Fruit fly (Drosophila melanogaster) whole organism, embryonic: Measurements from ENCODE around the gene holn1.

ENCODE experiments used
- ATbp ChIP-seq: fragments of 200-800 bp; sonication (Bioruptor generic); optimal IDR thresholded peaks from 2 replicates; lab custom pipeline; 2017; ENCODE audit warnings: missing biosample characterization, mild to moderate bottlenecking, missing genetic modification characterization, missing genetic modification reagents
- Atf3 ChIP-seq: fragments of 200-800 bp; sonication (Bioruptor generic); optimal IDR thresholded peaks from 3 replicates; lab custom pipeline; 2016; ENCODE audit warnings: missing biosample characterization, missing genetic modification characterization
- CG1024 ChIP-seq: fragments of 200-800 bp; sonication (Bioruptor generic); IDR thresholded peaks from 2 replicates; pipeline ENCODE4 v1.3.6; 2022; ENCODE audit warnings: missing biosample characterization, missing genetic modification characterization
- CG10274 ChIP-seq: fragments of 200-800 bp; sonication (Bioruptor generic); optimal IDR thresholded peaks from 3 replicates; lab custom pipeline; 2017; ENCODE audit warnings: missing biosample characterization, mild to moderate bottlenecking, missing genetic modification characterization
- CG11398 ChIP-seq: fragments of 200-800 bp; sonication (Bioruptor generic); optimal IDR thresholded peaks from 2 replicates; lab custom pipeline; 2016; ENCODE audit warnings: missing biosample characterization, missing genetic modification characterization
- CG11560 ChIP-seq: fragments of 200-800 bp; sonication (Bioruptor generic); IDR thresholded peaks from 3 replicates; pipeline ENCODE4 v1.3.6; 2022; ENCODE audit warnings: missing biosample characterization, missing genetic modification characterization
- CG11723 ChIP-seq: fragments of 200-800 bp; sonication (Bioruptor generic); optimal IDR thresholded peaks from 2 replicates; lab custom pipeline; 2017; ENCODE audit warnings: missing biosample characterization, mild to moderate bottlenecking, missing genetic modification characterization
- CG12391 ChIP-seq: fragments of 200-800 bp; sonication (Bioruptor generic); optimal IDR thresholded peaks from 3 replicates; lab custom pipeline; 2018; ENCODE audit warnings: missing biosample characterization, mild to moderate bottlenecking, missing genetic modification characterization, moderate library complexity
- CG12769 ChIP-seq: fragments of 200-800 bp; sonication (Bioruptor generic); optimal IDR thresholded peaks from 2 replicates; lab custom pipeline; 2019; ENCODE audit warnings: missing biosample characterization, mild to moderate bottlenecking, missing genetic modification characterization, moderate library complexity
- CG17328 ChIP-seq: fragments of 200-800 bp; sonication (Bioruptor generic); IDR thresholded peaks from 2 replicates; pipeline ENCODE4 v1.3.6; 2022; ENCODE audit warnings: missing biosample characterization, missing genetic modification characterization
- CG17802 ChIP-seq: fragments of 200-800 bp; sonication (Bioruptor generic); optimal IDR thresholded peaks from 2 replicates; lab custom pipeline; 2018; ENCODE audit warnings: missing biosample characterization, mild to moderate bottlenecking, missing genetic modification characterization, moderate library complexity
- CG2129 ChIP-seq: fragments of 200-800 bp; sonication (Bioruptor generic); IDR thresholded peaks from 2 replicates; pipeline ENCODE4 v1.3.6; 2022; ENCODE audit warnings: missing biosample characterization, missing genetic modification characterization; ENCODE audit not compliant: partially characterized antibody
- CG31388 ChIP-seq: fragments of 200-800 bp; sonication (Bioruptor generic); optimal IDR thresholded peaks from 2 replicates; lab custom pipeline; 2016; ENCODE audit warnings: missing biosample characterization, missing genetic modification characterization
- CG3163 ChIP-seq: fragments of 200-800 bp; sonication (Bioruptor generic); optimal IDR thresholded peaks from 3 replicates; lab custom pipeline; 2016; ENCODE audit warnings: missing biosample characterization, missing genetic modification characterization
- CG32532 ChIP-seq: fragments of 200-800 bp; sonication (Bioruptor generic); IDR thresholded peaks from 2 replicates; pipeline ENCODE4 v1.3.6; 2022; ENCODE audit warnings: missing biosample characterization, missing genetic modification characterization
- CG33557 ChIP-seq: fragments of 200-800 bp; sonication (Bioruptor generic); optimal IDR thresholded peaks from 2 replicates; lab custom pipeline; 2019; ENCODE audit warnings: missing biosample characterization, mild to moderate bottlenecking, missing genetic modification characterization, moderate library complexity
- CG3726 ChIP-seq: fragments of 200-800 bp; sonication (Bioruptor generic); IDR thresholded peaks from 3 replicates; pipeline ENCODE4, ENCODE4 v1.3.6; 2022; ENCODE audit warnings: missing biosample characterization, missing genetic modification characterization
- CG6254 ChIP-seq: fragments of 200-800 bp; sonication (Bioruptor generic); optimal IDR thresholded peaks from 3 replicates; lab custom pipeline; 2017; ENCODE audit warnings: mild to moderate bottlenecking, missing biosample characterization, missing genetic modification reagents, missing genetic modification characterization
- CG6689 ChIP-seq: fragments of 200-800 bp; sonication (Bioruptor generic); IDR thresholded peaks from 2 replicates; pipeline ENCODE4 v1.3.6; 2022; ENCODE audit warnings: missing biosample characterization, missing genetic modification characterization
- CG6791 ChIP-seq: fragments of 200-800 bp; sonication (Bioruptor generic); IDR thresholded peaks from 3 replicates; pipeline ENCODE4 v1.3.6; 2022; ENCODE audit warnings: missing biosample characterization, missing genetic modification characterization; ENCODE audit not compliant: partially characterized antibody
- CG6813 ChIP-seq: fragments of 200-800 bp; sonication (Bioruptor generic); optimal IDR thresholded peaks from 2 replicates; lab custom pipeline; 2017; ENCODE audit warnings: missing biosample characterization, missing genetic modification characterization, mild to moderate bottlenecking, moderate library complexity, missing genetic modification reagents
- CG6854 ChIP-seq: fragments of 200-800 bp; sonication (Bioruptor generic); optimal IDR thresholded peaks from 3 replicates; lab custom pipeline; 2017; ENCODE audit warnings: missing biosample characterization, mild to moderate bottlenecking, missing genetic modification characterization
- CG9876 ChIP-seq: fragments of 200-800 bp; sonication (Bioruptor generic); optimal IDR thresholded peaks from 2 replicates; lab custom pipeline; 2016; ENCODE audit warnings: missing biosample characterization, missing genetic modification characterization
- CG9932 ChIP-seq: fragments of 200-800 bp; sonication (Bioruptor generic); IDR thresholded peaks from 2 replicates; pipeline ENCODE4 v1.3.6; 2022; ENCODE audit warnings: missing biosample characterization, missing genetic modification characterization
- Dbx ChIP-seq: fragments of 200-800 bp; sonication (Bioruptor generic); IDR thresholded peaks from 3 replicates; pipeline ENCODE4 v1.3.6; 2022; ENCODE audit warnings: missing biosample characterization, missing genetic modification characterization
- Ets97D ChIP-seq: fragments of 200-800 bp; sonication (Bioruptor generic); optimal IDR thresholded peaks from 3 replicates; lab custom pipeline; 2016; ENCODE audit warnings: missing biosample characterization, missing genetic modification characterization
- GATAe ChIP-seq: fragments of 200-800 bp; sonication (Bioruptor generic); conservative IDR thresholded peaks from 2 replicates; pipeline ENCODE4 v1.3.6; 2022; ENCODE audit warnings: missing biosample characterization, missing genetic modification characterization
- Myb ChIP-seq: fragments of 200-800 bp; sonication (Bioruptor generic); optimal IDR thresholded peaks from 2 replicates; lab custom pipeline; 2016; ENCODE audit warnings: missing biosample characterization, missing genetic modification characterization
- Neu2 ChIP-seq: fragments of 200-800 bp; sonication (Bioruptor generic); optimal IDR thresholded peaks from 3 replicates; lab custom pipeline; 2016; ENCODE audit warnings: missing biosample characterization, missing genetic modification characterization, borderline replicate concordance
- Ptx1 ChIP-seq: fragments of 200-800 bp; sonication (Bioruptor generic); IDR thresholded peaks from 2 replicates; pipeline ENCODE4 v1.3.6; 2022; ENCODE audit warnings: missing biosample characterization, missing genetic modification characterization
- Stat92E ChIP-seq, 3 experiments: fragments of >200 bp in 2 of 3; fragments of 200-800 bp in 1 of 3; sonication (Bioruptor generic) in 1 of 3; optimal IDR thresholded peaks; 2 replicates each; lab custom pipeline; 2017 to 2019; ENCODE audit warnings: missing biosample characterization in 3 of 3, missing genetic modification characterization in 3 of 3, mild to moderate bottlenecking in 1 of 3, moderate library complexity in 1 of 3
- Taf1 ChIP-seq: fragments of 200-800 bp; sonication (Bioruptor generic); IDR thresholded peaks from 2 replicates; pipeline ENCODE4 v1.3.6; 2022; ENCODE audit warnings: missing biosample characterization, missing genetic modification characterization
- bcd ChIP-seq: fragments of 200-800 bp; sonication (Bioruptor generic); optimal IDR thresholded peaks from 2 replicates; lab custom pipeline; 2017; ENCODE audit warnings: missing biosample characterization, mild to moderate bottlenecking, missing genetic modification characterization
- chn ChIP-seq: fragments of 200-800 bp; sonication (Bioruptor generic); optimal IDR thresholded peaks from 2 replicates; lab custom pipeline; 2016; ENCODE audit warnings: missing biosample characterization, missing genetic modification characterization
- ci ChIP-seq: fragments of 200-800 bp; sonication (Bioruptor generic); IDR thresholded peaks from 3 replicates; pipeline ENCODE4 v1.3.6; 2022; ENCODE audit warnings: missing biosample characterization, missing genetic modification characterization
- da ChIP-seq: fragments of 200-800 bp; sonication (Bioruptor generic); optimal IDR thresholded peaks from 2 replicates; lab custom pipeline; 2016; ENCODE audit warnings: missing biosample characterization, missing genetic modification characterization
- dati ChIP-seq: fragments of 200-800 bp; sonication (Bioruptor generic); IDR thresholded peaks from 2 replicates; pipeline ENCODE4 v1.3.6; 2022; ENCODE audit warnings: missing biosample characterization, missing genetic modification characterization
- ems ChIP-seq: fragments of 200-800 bp; sonication (Bioruptor generic); optimal IDR thresholded peaks from 3 replicates; lab custom pipeline; 2016; ENCODE audit warnings: missing biosample characterization, missing genetic modification characterization
- gsb ChIP-seq: fragments of 200-800 bp; sonication (Bioruptor generic); IDR thresholded peaks from 2 replicates; pipeline ENCODE4 v1.3.6; 2022; ENCODE audit warnings: missing biosample characterization, missing genetic modification characterization
- gt ChIP-seq: fragments of 200-800 bp; sonication (Bioruptor generic); IDR thresholded peaks from 2 replicates; pipeline ENCODE4 v1.3.6; 2022; ENCODE audit warnings: missing biosample characterization, missing genetic modification characterization
- ham ChIP-seq: fragments of 200-800 bp; sonication (Bioruptor generic); IDR thresholded peaks from 2 replicates; pipeline ENCODE4 v1.3.6; 2022; ENCODE audit warnings: missing biosample characterization, missing genetic modification characterization
- inv ChIP-seq: fragments of 200-800 bp; sonication (Bioruptor generic); IDR thresholded peaks from 2 replicates; pipeline ENCODE4 v1.3.6; 2022; ENCODE audit warnings: missing biosample characterization, missing genetic modification characterization; ENCODE audit not compliant: partially characterized antibody
- klu ChIP-seq: fragments of 200-800 bp; sonication (Bioruptor generic); IDR thresholded peaks from 2 replicates; pipeline ENCODE4 v1.3.6; 2022; ENCODE audit warnings: missing biosample characterization, missing genetic modification characterization
- lmd ChIP-seq: fragments of 200-800 bp; sonication (Bioruptor generic); IDR thresholded peaks from 2 replicates; pipeline ENCODE4 v1.3.6; 2022; ENCODE audit warnings: missing biosample characterization, missing genetic modification characterization
- mam ChIP-seq: fragments of 200-800 bp; sonication (Bioruptor generic); optimal IDR thresholded peaks from 3 replicates; lab custom pipeline; 2016; ENCODE audit warnings: missing biosample characterization, missing genetic modification characterization
- pan ChIP-seq, 4 experiments: fragments of >200 bp in 3 of 4; fragments of 200-800 bp in 1 of 4; sonication (Bioruptor generic) in 1 of 4; optimal IDR thresholded peaks in 3 of 4; IDR thresholded peaks in 1 of 4; 2 replicates each; pipeline versions ENCODE4 v1.3.6 to Lab custom; 2017 to 2022; ENCODE audit warnings: missing biosample characterization in 2 of 4, missing genetic modification characterization in 2 of 4, mixed read lengths in 1 of 4
- pho ChIP-seq: fragments of 200-800 bp; sonication (Bioruptor generic); optimal IDR thresholded peaks from 2 replicates; lab custom pipeline; 2016; ENCODE audit warnings: missing biosample characterization, missing genetic modification characterization
- sens-2 ChIP-seq: fragments of 200-800 bp; sonication (Bioruptor generic); IDR thresholded peaks from 2 replicates; pipeline ENCODE4 v1.3.6; 2022; ENCODE audit warnings: missing biosample characterization, missing genetic modification characterization
- seq ChIP-seq: fragments of 200-800 bp; sonication (Bioruptor generic); IDR thresholded peaks from 2 replicates; pipeline ENCODE4 v1.3.6; 2022; ENCODE audit warnings: missing biosample characterization, missing genetic modification characterization
- stc ChIP-seq: fragments of 200-800 bp; sonication (Bioruptor generic); IDR thresholded peaks from 2 replicates; pipeline ENCODE4 v1.3.6; 2022; ENCODE audit warnings: missing biosample characterization, missing genetic modification characterization
- tap ChIP-seq: fragments of 200-800 bp; optimal IDR thresholded peaks from 3 replicates; lab custom pipeline; 2019; ENCODE audit warnings: missing biosample characterization, mild to moderate bottlenecking, missing genetic modification characterization, moderate library complexity

holn1 gene

dm6 chr2L:10474268-10474678, 38.5 kb downstream of the holn1 start, which contains the start of gene RluA-1 (continued):
- peak; percentile 82 for TF ChIP-seq CG1024
- TF ChIP-seq pan (optimal IDR thresholded peaks at IDR 0.05; lab: Kevin White, UChicago) = no peak
- peak in 1 of 2 experiments; percentile 100 for TF ChIP-seq pan (GFP tag; optimal IDR thresholded peaks at IDR 0.05 in 1 of 2, IDR thresholded peaks at IDR 0.05 in 1 of 2)
- TF ChIP-seq Ets97D (GFP tag; lab: Kevin White, UChicago) = peak; percentile 92
- peak; percentile 100 for TF ChIP-seq stc (GFP tag; lab: Robert Waterston, UW)
- TF ChIP-seq CG17328 = peak; percentile 100
- peak; percentile 100 for TF ChIP-seq CG12391 (tag; lab: Kevin White, UChicago)
- peak; percentile 94 for TF ChIP-seq CG17802 (tag; lab: Kevin White, UChicago)
- TF ChIP-seq Myb (GFP tag; lab: Kevin White, UChicago) = peak; percentile 70
- TF ChIP-seq CG6813 (GFP tag; lab: Kevin White, UChicago) = peak; percentile 99
- TF ChIP-seq ems (GFP tag; lab: Kevin White, UChicago) = peak; percentile 96
- TF ChIP-seq da (GFP tag; lab: Kevin White, UChicago) = peak; percentile 84
- peak; percentile 99 for TF ChIP-seq gt (GFP tag; lab: Robert Waterston, UW)
- no peak for TF ChIP-seq CG2129 (GFP tag; lab: Robert Waterston, UW)
- TF ChIP-seq klu (GFP tag; lab: Robert Waterston, UW) = peak; percentile 98
- peak; percentile 98 for TF ChIP-seq CG31388 (GFP tag; lab: Kevin White, UChicago)
- TF ChIP-seq Neu2 (GFP tag; lab: Kevin White, UChicago) = no peak
- TF ChIP-seq CG32532 = peak; percentile 99
- peak; percentile 99 for TF ChIP-seq CG11723 (GFP tag; lab: Kevin White, UChicago)
- TF ChIP-seq ci = peak; percentile 100
- peak; percentile 98 for TF ChIP-seq chn
- peak; percentile 96 for TF ChIP-seq GATAe
- TF ChIP-seq Dbx (GFP tag; lab: Robert Waterston, UW) = peak; percentile 90
- peak; percentile 72 for TF ChIP-seq CG9876 (GFP tag; lab: Kevin White, UChicago)
- TF ChIP-seq CG6791 (GFP tag; lab: Robert Waterston, UW) = 0 out of 3 replicates have a peak, but pooled peaks have one; percentile 20
- TF ChIP-seq lmd = peak; percentile 99
- peak; percentile 99 for TF ChIP-seq bcd
- peak; percentile 61 for TF ChIP-seq mam
- peak in 1 of 3 experiments; percentile 98 for TF ChIP-seq Stat92E (GFP tag; optimal IDR thresholded peaks at IDR 0.05; lab: Kevin White, UChicago)
- peak; percentile 98 for TF ChIP-seq sens-2
- TF ChIP-seq CG12769 (tag; lab: Kevin White, UChicago) = peak; percentile 98
- peak; percentile 100 for TF ChIP-seq seq (GFP tag; lab: Robert Waterston, UW)
- TF ChIP-seq CG3163 = peak; percentile 76
- peak; percentile 99 for TF ChIP-seq CG6689
- TF ChIP-seq CG6854 = peak; percentile 98
- peak; percentile 99 for TF ChIP-seq tap
- peak; percentile 93 for TF ChIP-seq Taf1 (GFP tag; lab: Robert Waterston, UW)
- peak; percentile 87 for TF ChIP-seq CG11398 (GFP tag; lab: Kevin White, UChicago)
- TF ChIP-seq CG6254 = peak; percentile 98
- TF ChIP-seq Ptx1 (GFP tag; lab: Robert Waterston, UW) = peak; percentile 99
- peak; percentile 100 for TF ChIP-seq ATbp (GFP tag; lab: Kevin White, UChicago)
- TF ChIP-seq Atf3 (GFP tag; lab: Kevin White, UChicago) = peak; percentile 92
- peak; percentile 92 for TF ChIP-seq CG10274 (GFP tag; lab: Kevin White, UChicago)
- TF ChIP-seq pho = peak; percentile 92
- peak; percentile 57 for TF ChIP-seq inv (GFP tag; lab: Robert Waterston, UW)
- TF ChIP-seq CG11560 (tag; lab: Robert Waterston, UW) = peak; percentile 92
- TF ChIP-seq CG33557 (GFP tag; lab: Kevin White, UChicago) = peak; percentile 99
- peak; percentile 98 for TF ChIP-seq dati (GFP tag; lab: Robert Waterston, UW)
- peak; percentile 90 for TF ChIP-seq CG9932 (GFP tag; lab: Robert Waterston, UW)
- TF ChIP-seq CG3726 (GFP tag; lab: Robert Waterston, UW) = peak; percentile 97
- peak; percentile 96 for TF ChIP-seq ham (GFP tag; lab: Robert Waterston, UW)
- peak; percentile 99 for TF ChIP-seq gsb
